Worm (Caenorhabditis elegans) whole organism, mixed stage, embryonic: ENCODE data around the gene F17C8.7.

Experiments
- blmp-1 ChIP-seq: fragments of 150-350 bp; optimal IDR thresholded peaks from 2 replicates; lab custom pipeline; 2014; ENCODE audit warnings: missing biosample characterization, missing genetic modification characterization
- ceh-43 ChIP-seq: fragments of 200-800 bp; sonication (Bioruptor generic); optimal IDR thresholded peaks from 2 replicates; lab custom pipeline; 2018; ENCODE audit warnings: mild to moderate bottlenecking, missing genetic modification characterization, moderate library complexity, missing compliant biosample characterization
- ces-1 ChIP-seq: fragments of 150-350 bp; optimal IDR thresholded peaks from 2 replicates; lab custom pipeline; 2014; ENCODE audit warnings: missing biosample characterization, missing genetic modification reagents, missing genetic modification characterization
- drap-1 ChIP-seq: fragments of 200-800 bp; sonication (Bioruptor generic); optimal IDR thresholded peaks from 3 replicates; lab custom pipeline; 2018; ENCODE audit warnings: mild to moderate bottlenecking, missing genetic modification characterization, missing compliant biosample characterization
- ham-2 ChIP-seq: fragments of 200-800 bp; sonication (Bioruptor generic); optimal IDR thresholded peaks from 2 replicates; lab custom pipeline; 2018; ENCODE audit warnings: mild to moderate bottlenecking, missing genetic modification characterization, missing compliant biosample characterization
- hlh-1 ChIP-seq: fragments of 150-350 bp; optimal IDR thresholded peaks from 2 replicates; lab custom pipeline; 2014; ENCODE audit warnings: missing biosample characterization, missing genetic modification reagents, missing genetic modification characterization
- mep-1 ChIP-seq: fragments of 150-350 bp; optimal IDR thresholded peaks from 2 replicates; lab custom pipeline; 2017; ENCODE audit warnings: missing biosample characterization, missing genetic modification reagents, missing genetic modification characterization, inconsistent platforms
- nhr-28 ChIP-seq: fragments of 150-350 bp; optimal IDR thresholded peaks from 2 replicates; lab custom pipeline; 2014; ENCODE audit warnings: missing biosample characterization, missing genetic modification characterization
- nhr-76 ChIP-seq: sonication (generic microtip); optimal IDR thresholded peaks from 2 replicates; lab custom pipeline; 2017; ENCODE audit warnings: missing biosample characterization, missing genetic modification characterization

DNA sequence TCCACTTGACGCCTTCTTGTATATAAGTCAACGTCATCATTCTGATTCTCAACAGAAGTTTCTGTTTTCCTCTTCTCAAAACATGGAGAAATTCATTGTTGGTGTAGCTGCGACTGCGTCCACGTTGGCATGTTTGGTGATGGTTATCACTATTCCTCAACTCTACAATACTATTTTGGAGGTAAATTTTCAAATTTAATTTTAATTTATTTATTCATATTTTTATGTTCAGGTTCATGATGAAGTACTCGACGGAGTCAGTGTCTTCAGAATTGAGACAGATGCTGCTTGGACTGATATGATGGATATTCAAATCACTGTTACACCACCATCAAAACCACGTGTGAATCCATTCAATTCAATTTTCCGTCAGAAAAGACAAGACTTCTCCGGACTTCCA lies 12.6 kb downstream of the F17C8.7 start, which contains the start of gene col-89:
- no peak for TF ChIP-seq hlh-1 (tag; lab: Kevin White, UChicago)
- TF ChIP-seq blmp-1 (tag; lab: Kevin White, UChicago): no peak
- no peak for TF ChIP-seq nhr-76 (tag; lab: Kevin White, UChicago)
- TF ChIP-seq nhr-28 (tag; lab: Kevin White, UChicago): no peak
- no peak for TF ChIP-seq ceh-43 (GFP tag; lab: Kevin White, UChicago)
- no peak for TF ChIP-seq mep-1 (tag; lab: Kevin White, UChicago)
- no peak for TF ChIP-seq drap-1 (GFP tag; lab: Kevin White, UChicago)
- TF ChIP-seq ces-1 (GFP tag; lab: Kevin White, UChicago): no peak
- TF ChIP-seq ham-2 (GFP tag; lab: Kevin White, UChicago): no peak
